Fruit fly (Drosophila melanogaster) whole organism, embryonic: ENCODE data around the gene Drs.

ENCODE experiments used
- Antp ChIP-seq: fragments of 200-800 bp; sonication (Bioruptor generic); optimal IDR thresholded peaks from 3 replicates; lab custom pipeline; 2016; ENCODE audit warnings: missing biosample characterization, missing genetic modification characterization
- Atf6 ChIP-seq: fragments of 200-800 bp; sonication (Bioruptor generic); IDR thresholded peaks from 2 replicates; pipeline ENCODE4 v1.3.6; 2022; ENCODE audit warnings: missing biosample characterization, missing genetic modification characterization
- BEAF-32 ChIP-seq: fragments of 200-800 bp; sonication (Bioruptor generic); optimal IDR thresholded peaks from 3 replicates; lab custom pipeline; 2017; ENCODE audit warnings: missing biosample characterization, missing genetic modification characterization, mild to moderate bottlenecking, moderate library complexity, missing genetic modification reagents
- CG10543 ChIP-seq: fragments of 200-800 bp; sonication (Bioruptor generic); optimal IDR thresholded peaks from 3 replicates; lab custom pipeline; 2017; ENCODE audit warnings: missing biosample characterization, mild to moderate bottlenecking, missing genetic modification characterization, moderate library complexity
- CG10565 ChIP-seq: fragments of 200-800 bp; sonication (Bioruptor generic); optimal IDR thresholded peaks from 3 replicates; lab custom pipeline; 2016; ENCODE audit warnings: missing biosample characterization, mild to moderate bottlenecking, missing genetic modification characterization
- CG12769 ChIP-seq: fragments of 200-800 bp; sonication (Bioruptor generic); optimal IDR thresholded peaks from 2 replicates; lab custom pipeline; 2019; ENCODE audit warnings: missing biosample characterization, mild to moderate bottlenecking, missing genetic modification characterization, moderate library complexity
- CG12942 ChIP-seq: fragments of 200-800 bp; sonication (Bioruptor generic); optimal IDR thresholded peaks from 3 replicates; lab custom pipeline; 2016; ENCODE audit warnings: missing biosample characterization, missing genetic modification characterization
- CG13296 ChIP-seq: fragments of 200-800 bp; sonication (Bioruptor generic); optimal IDR thresholded peaks from 3 replicates; lab custom pipeline; 2018; ENCODE audit warnings: missing biosample characterization, mild to moderate bottlenecking, missing genetic modification characterization
- CG13894 ChIP-seq: fragments of 200-800 bp; sonication (Bioruptor generic); optimal IDR thresholded peaks from 3 replicates; lab custom pipeline; 2018; ENCODE audit warnings: missing biosample characterization, mild to moderate bottlenecking, missing genetic modification characterization, moderate library complexity
- CG16779 ChIP-seq: fragments of 200-800 bp; sonication (Bioruptor generic); IDR thresholded peaks from 2 replicates; pipeline ENCODE4 v1.3.6; 2022; ENCODE audit warnings: missing biosample characterization, missing genetic modification characterization
- CG17186 ChIP-seq: fragments of 200-800 bp; sonication (Bioruptor generic); optimal IDR thresholded peaks from 3 replicates; lab custom pipeline; 2017; ENCODE audit warnings: missing biosample characterization, missing genetic modification reagents, missing genetic modification characterization
- CG17385 ChIP-seq: fragments of 200-800 bp; sonication (Bioruptor generic); optimal IDR thresholded peaks from 3 replicates; lab custom pipeline; 2018; ENCODE audit warnings: missing biosample characterization, mild to moderate bottlenecking, missing genetic modification characterization
- CG17612 ChIP-seq: fragments of 200-800 bp; sonication (Bioruptor generic); IDR thresholded peaks from 2 replicates; pipeline ENCODE4 v1.3.6; 2022; ENCODE audit warnings: missing biosample characterization, missing genetic modification characterization
- CG2120 ChIP-seq: fragments of 200-800 bp; sonication (Bioruptor generic); optimal IDR thresholded peaks from 3 replicates; lab custom pipeline; 2016; ENCODE audit warnings: missing biosample characterization, missing genetic modification characterization
- CG3065 ChIP-seq: fragments of 200-800 bp; sonication (Bioruptor generic); optimal IDR thresholded peaks from 2 replicates; lab custom pipeline; 2016; ENCODE audit warnings: missing biosample characterization, missing genetic modification characterization
- CG32767 ChIP-seq: fragments of 200-800 bp; sonication (Bioruptor generic); IDR thresholded peaks from 2 replicates; pipeline ENCODE4 v1.3.6; 2022; ENCODE audit warnings: missing biosample characterization, missing genetic modification characterization
- CG3407 ChIP-seq: fragments of 200-800 bp; sonication (Bioruptor generic); optimal IDR thresholded peaks from 2 replicates; lab custom pipeline; 2018; ENCODE audit warnings: missing biosample characterization, mild to moderate bottlenecking, missing genetic modification characterization
- CG4360 ChIP-seq: fragments of 200-800 bp; sonication (Bioruptor generic); IDR thresholded peaks from 2 replicates; pipeline ENCODE4 v1.3.6; 2022; ENCODE audit warnings: missing biosample characterization, missing genetic modification characterization
- CG6654 ChIP-seq: fragments of 200-800 bp; sonication (Bioruptor generic); optimal IDR thresholded peaks from 2 replicates; lab custom pipeline; 2017; ENCODE audit warnings: missing biosample characterization, mild to moderate bottlenecking, missing genetic modification characterization
- CG6689 ChIP-seq: fragments of 200-800 bp; sonication (Bioruptor generic); IDR thresholded peaks from 2 replicates; pipeline ENCODE4 v1.3.6; 2022; ENCODE audit warnings: missing biosample characterization, missing genetic modification characterization
- CG8944 ChIP-seq: fragments of 200-800 bp; sonication (Bioruptor generic); optimal IDR thresholded peaks from 3 replicates; lab custom pipeline; 2016; ENCODE audit warnings: missing biosample characterization, missing genetic modification characterization
- CG9817 ChIP-seq: fragments of 200-800 bp; sonication (Bioruptor generic); optimal IDR thresholded peaks from 2 replicates; lab custom pipeline; 2018; ENCODE audit warnings: missing biosample characterization, mild to moderate bottlenecking, missing genetic modification characterization, moderate library complexity
- CTCF ChIP-seq: fragments of 200-800 bp; sonication (Bioruptor generic); optimal IDR thresholded peaks from 2 replicates; lab custom pipeline; 2017; ENCODE audit warnings: missing biosample characterization, mild to moderate bottlenecking, missing genetic modification characterization, moderate library complexity
- ERR ChIP-seq: fragments of 200-800 bp; sonication (Bioruptor generic); optimal IDR thresholded peaks from 2 replicates; lab custom pipeline; 2016; ENCODE audit warnings: missing biosample characterization, missing genetic modification characterization
- H15 ChIP-seq: fragments of 200-800 bp; sonication (Bioruptor generic); IDR thresholded peaks from 3 replicates; pipeline ENCODE4 v1.3.6; 2022; ENCODE audit warnings: missing biosample characterization, missing genetic modification characterization
- H2.0 ChIP-seq: fragments of 200-800 bp; sonication (Bioruptor generic); IDR thresholded peaks from 2 replicates; pipeline ENCODE4 v1.3.6; 2022; ENCODE audit warnings: missing biosample characterization, missing genetic modification characterization
- Mrtf ChIP-seq: fragments of 200-800 bp; sonication (Bioruptor generic); IDR thresholded peaks from 3 replicates; pipeline ENCODE4 v1.3.6; 2022; ENCODE audit warnings: missing biosample characterization, missing genetic modification characterization
- Nf-YB ChIP-seq: fragments of 200-800 bp; sonication (Bioruptor generic); optimal IDR thresholded peaks from 3 replicates; lab custom pipeline; 2019; ENCODE audit warnings: missing biosample characterization, mild to moderate bottlenecking, missing genetic modification characterization, moderate library complexity
- Stat92E ChIP-seq, 3 experiments: fragments of >200 bp in 2 of 3; fragments of 200-800 bp in 1 of 3; sonication (Bioruptor generic) in 1 of 3; optimal IDR thresholded peaks; 2 replicates each; lab custom pipeline; 2017 to 2019; ENCODE audit warnings: missing biosample characterization in 3 of 3, missing genetic modification characterization in 3 of 3, mild to moderate bottlenecking in 1 of 3, moderate library complexity in 1 of 3
- YL-1 ChIP-seq: fragments of 200-800 bp; sonication (Bioruptor generic); optimal IDR thresholded peaks from 3 replicates; lab custom pipeline; 2017; ENCODE audit warnings: missing biosample characterization, mild to moderate bottlenecking, missing genetic modification characterization
- aop ChIP-seq: fragments of 200-800 bp; sonication (Bioruptor generic); IDR thresholded peaks from 2 replicates; pipeline ENCODE4 v1.3.6; 2022; ENCODE audit warnings: missing biosample characterization, missing genetic modification characterization
- crc ChIP-seq: fragments of 200-800 bp; sonication (Bioruptor generic); optimal IDR thresholded peaks from 2 replicates; lab custom pipeline; 2016; ENCODE audit warnings: missing biosample characterization, missing genetic modification characterization
- dati ChIP-seq: fragments of 200-800 bp; sonication (Bioruptor generic); IDR thresholded peaks from 2 replicates; pipeline ENCODE4 v1.3.6; 2022; ENCODE audit warnings: missing biosample characterization, missing genetic modification characterization
- fd3F ChIP-seq: fragments of 200-800 bp; sonication (Bioruptor generic); optimal IDR thresholded peaks from 2 replicates; lab custom pipeline; 2018; ENCODE audit warnings: missing biosample characterization, mild to moderate bottlenecking, missing genetic modification characterization, moderate library complexity
- fd64A ChIP-seq: fragments of 200-800 bp; sonication (Bioruptor generic); optimal IDR thresholded peaks from 3 replicates; lab custom pipeline; 2018; ENCODE audit warnings: missing biosample characterization, mild to moderate bottlenecking, missing genetic modification characterization
- ftz-f1 ChIP-seq: fragments of 200-800 bp; sonication (Bioruptor generic); optimal IDR thresholded peaks from 2 replicates; lab custom pipeline; 2016; ENCODE audit warnings: missing biosample characterization, missing genetic modification characterization
- gcm2 ChIP-seq: fragments of 200-800 bp; sonication (Bioruptor generic); optimal IDR thresholded peaks from 2 replicates; lab custom pipeline; 2016; ENCODE audit warnings: missing biosample characterization, missing genetic modification characterization
- hkb ChIP-seq, 2 experiments: fragments of 200-800 bp in 1 of 2; fragments of >200 bp in 1 of 2; sonication (Bioruptor generic) in 1 of 2; IDR thresholded peaks in 1 of 2; optimal IDR thresholded peaks in 1 of 2; 2 replicates each; pipeline versions ENCODE4 v1.3.6 to Lab custom; 2017 to 2022; ENCODE audit warnings: missing biosample characterization in 1 of 2, missing genetic modification characterization in 1 of 2
- kni ChIP-seq: fragments of 200-800 bp; sonication (Bioruptor generic); optimal IDR thresholded peaks from 3 replicates; lab custom pipeline; 2017; ENCODE audit warnings: mild to moderate bottlenecking, missing biosample characterization, missing genetic modification reagents, missing genetic modification characterization
- mam ChIP-seq: fragments of 200-800 bp; sonication (Bioruptor generic); optimal IDR thresholded peaks from 3 replicates; lab custom pipeline; 2016; ENCODE audit warnings: missing biosample characterization, missing genetic modification characterization
- org-1 ChIP-seq: fragments of 200-800 bp; sonication (Bioruptor generic); optimal IDR thresholded peaks from 2 replicates; lab custom pipeline; 2017; ENCODE audit warnings: missing biosample characterization, missing genetic modification characterization
- peb ChIP-seq: fragments of 200-800 bp; sonication (Bioruptor generic); IDR thresholded peaks from 2 replicates; pipeline ENCODE4 v1.3.6; 2022; ENCODE audit warnings: missing biosample characterization, missing genetic modification characterization
- sc ChIP-seq, 3 experiments: fragments of >200 bp in 2 of 3; fragments of 200-800 bp in 1 of 3; sonication (Bioruptor generic) in 1 of 3; optimal IDR thresholded peaks; 2 replicates in 2 of 3; 3 replicates in 1 of 3; lab custom pipeline; 2017; ENCODE audit warnings: mild to moderate bottlenecking in 1 of 3, missing biosample characterization in 1 of 3, missing genetic modification characterization in 1 of 3, missing genetic modification reagents in 1 of 3
- sqz ChIP-seq: fragments of 200-800 bp; sonication (Bioruptor generic); optimal IDR thresholded peaks from 3 replicates; lab custom pipeline; 2018; ENCODE audit warnings: missing biosample characterization, mild to moderate bottlenecking, missing genetic modification characterization
- wor ChIP-seq: fragments of 200-800 bp; sonication (Bioruptor generic); IDR thresholded peaks from 2 replicates; pipeline ENCODE4 v1.3.6; 2022; ENCODE audit warnings: missing biosample characterization, missing genetic modification characterization
- zen ChIP-seq: fragments of 200-800 bp; sonication (Bioruptor generic); optimal IDR thresholded peaks from 3 replicates; lab custom pipeline; 2018; ENCODE audit warnings: missing biosample characterization, mild to moderate bottlenecking, missing genetic modification characterization, moderate library complexity
- zf30C ChIP-seq: fragments of 200-800 bp; sonication (Bioruptor generic); optimal IDR thresholded peaks from 3 replicates; lab custom pipeline; 2018; ENCODE audit warnings: missing biosample characterization, mild to moderate bottlenecking, missing genetic modification characterization

The Drs gene

DNA sequence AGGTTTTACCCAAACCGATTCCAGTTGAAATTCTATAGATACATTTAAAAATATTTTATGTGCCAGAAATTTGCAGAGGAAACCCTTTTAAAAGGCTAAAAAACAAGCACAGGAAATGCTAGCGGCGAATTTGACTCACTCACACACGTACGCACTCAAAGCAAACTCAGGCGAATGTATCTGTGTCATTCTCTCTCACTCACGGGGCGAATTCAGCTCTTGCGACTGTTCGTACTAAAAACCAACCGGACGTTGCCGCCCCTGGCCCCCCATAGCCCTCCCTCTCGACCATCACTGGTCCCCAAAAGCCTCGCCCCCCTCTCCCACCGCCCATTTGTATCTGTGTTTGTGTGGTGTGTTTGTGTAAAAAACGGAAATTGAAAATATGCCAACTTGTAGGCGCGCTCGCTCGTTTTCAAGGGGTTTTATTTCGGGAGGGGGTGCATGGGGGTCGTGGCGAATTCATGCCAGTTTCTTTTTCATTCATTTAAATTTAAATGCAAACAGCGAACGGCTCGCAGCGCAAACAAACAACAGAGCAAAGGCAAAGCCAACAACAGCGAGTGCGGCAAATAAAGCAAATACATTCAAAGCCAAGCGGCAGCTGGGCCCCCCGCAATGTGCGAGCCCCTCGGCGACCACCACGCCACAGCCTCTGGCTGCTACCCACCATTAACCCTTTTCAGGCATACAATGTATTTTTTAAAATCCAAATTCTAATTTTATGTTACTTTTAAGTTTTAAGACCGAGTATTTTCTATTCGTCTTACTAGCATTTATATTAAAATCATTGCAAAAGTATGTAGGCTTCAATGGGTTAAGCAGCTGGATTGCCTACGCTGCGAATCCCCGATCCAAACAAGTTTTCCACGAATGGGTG, 49.1 kb downstream of the Drs start (continued):
- TF ChIP-seq CG4360 (GFP tag; lab: Robert Waterston, UW) = peak; percentile 55
- peak; percentile 96 for TF ChIP-seq CG12769 (tag; lab: Kevin White, UChicago)
- TF ChIP-seq Antp (GFP tag; lab: Kevin White, UChicago) = no peak
- no peak for TF ChIP-seq CG10565
- TF ChIP-seq CG12942 (GFP tag; lab: Kevin White, UChicago) = peak; percentile 14
- TF ChIP-seq dati (GFP tag; lab: Robert Waterston, UW) = peak; percentile 70; the same call in 1 of the 2 replicates
- peak; percentile 52 for TF ChIP-seq org-1 (GFP tag; lab: Kevin White, UChicago)
- peak; percentile 63 for TF ChIP-seq ERR (GFP tag; lab: Kevin White, UChicago)
- peak; percentile 30 for TF ChIP-seq CG8944 (GFP tag; lab: Kevin White, UChicago)
- peak; percentile 70 for TF ChIP-seq H15 (GFP tag; lab: Robert Waterston, UW)
- no peak for TF ChIP-seq Stat92E (GFP tag; optimal IDR thresholded peaks at IDR 0.05; lab: Kevin White, UChicago)
- peak; percentile 36 for TF ChIP-seq fd3F (GFP tag; lab: Kevin White, UChicago)
- peak; percentile 64 for TF ChIP-seq mam (GFP tag; lab: Kevin White, UChicago)
- TF ChIP-seq kni = peak; percentile 94
- peak; percentile 50; the same call in 1 of the 2 replicates for TF ChIP-seq CG17612 (GFP tag; lab: Robert Waterston, UW)
- peak; percentile 80 for TF ChIP-seq Atf6 (GFP tag; lab: Robert Waterston, UW)
- TF ChIP-seq CG13894 = peak; percentile 95
- TF ChIP-seq H2.0 (GFP tag; lab: Robert Waterston, UW) = peak; percentile 81
- no peak for TF ChIP-seq CG6654 (GFP tag; lab: Kevin White, UChicago)
- TF ChIP-seq CG17186 = peak; percentile 9
- no peak for TF ChIP-seq zen (tag; lab: Kevin White, UChicago)
- TF ChIP-seq sqz = peak; percentile 76
- peak; percentile 39; the same call in 1 of the 2 replicates for TF ChIP-seq peb
- peak; percentile 5 for TF ChIP-seq CTCF (GFP tag; lab: Kevin White, UChicago)
- TF ChIP-seq CG2120 (GFP tag; lab: Kevin White, UChicago) = peak; percentile 94
- TF ChIP-seq CG3407 (GFP tag; lab: Kevin White, UChicago) = peak; percentile 63
- peak; percentile 98 for TF ChIP-seq CG10543 (GFP tag; lab: Kevin White, UChicago)
- peak; percentile 59 for TF ChIP-seq CG32767 (GFP tag; lab: Robert Waterston, UW)
- TF ChIP-seq hkb (optimal IDR thresholded peaks at IDR 0.05; lab: Kevin White, UChicago) = no peak
- peak; percentile 85 for TF ChIP-seq hkb (GFP tag; IDR thresholded peaks at IDR 0.05; lab: Robert Waterston, UW)
- peak; percentile 54 for TF ChIP-seq CG9817 (tag; lab: Kevin White, UChicago)
- TF ChIP-seq zf30C = no peak
- no peak for TF ChIP-seq CG3065
- TF ChIP-seq CG6689 (GFP tag; lab: Robert Waterston, UW) = peak; percentile 74
- peak; percentile 76; the same call in 2 of the 3 replicates for TF ChIP-seq Mrtf
- peak; percentile 71 for TF ChIP-seq wor
- peak; percentile 74 for TF ChIP-seq CG16779 (GFP tag; lab: Robert Waterston, UW)
- no peak for TF ChIP-seq BEAF-32 (GFP tag; lab: Kevin White, UChicago)
- TF ChIP-seq CG17385 (GFP tag; lab: Kevin White, UChicago) = peak; percentile 48
- no peak for TF ChIP-seq sc (optimal IDR thresholded peaks at IDR 0.05; lab: Kevin White, UChicago)
- peak; percentile 8 for TF ChIP-seq sc (GFP tag; optimal IDR thresholded peaks at IDR 0.05; lab: Kevin White, UChicago)
- TF ChIP-seq CG13296 (GFP tag; lab: Kevin White, UChicago) = peak; percentile 79
- no peak for TF ChIP-seq gcm2 (GFP tag; lab: Kevin White, UChicago)
- TF ChIP-seq crc (GFP tag; lab: Kevin White, UChicago) = peak; percentile 33
- TF ChIP-seq fd64A (GFP tag; lab: Kevin White, UChicago) = peak; percentile 39
- peak; percentile 23 for TF ChIP-seq YL-1 (GFP tag; lab: Kevin White, UChicago)
- peak; percentile 28 for TF ChIP-seq Nf-YB (GFP tag; lab: Kevin White, UChicago)
- peak; percentile 100 for TF ChIP-seq aop (GFP tag; lab: Robert Waterston, UW)
- peak; percentile 19 for TF ChIP-seq ftz-f1 (GFP tag; lab: Kevin White, UChicago)
- TF ChIP-seq, all 482 proteins: peak for 373
